Fruit fly (Drosophila melanogaster): ENCODE results near the gene MED10.

Gene MED10

DNA sequence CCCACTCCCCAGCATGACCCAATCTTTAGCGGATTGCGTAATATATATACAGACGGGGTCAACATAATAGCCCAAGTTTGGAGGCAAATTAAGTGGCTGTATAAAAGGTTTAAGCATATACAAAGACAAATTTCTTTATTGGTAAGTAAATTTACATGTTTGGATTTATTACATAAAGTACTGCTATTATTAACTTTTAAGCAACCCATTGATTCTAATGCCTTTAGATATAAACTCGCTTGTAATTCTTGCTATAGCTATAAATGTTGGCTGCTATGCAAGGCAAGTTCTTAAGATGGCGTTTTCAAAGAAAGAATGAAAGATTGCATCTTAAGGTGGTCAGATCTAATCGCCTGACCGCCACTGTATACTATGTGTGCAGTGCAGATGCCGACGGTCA lies 29.3 kb upstream of the MED10 start (continued):
- TF ChIP-seq NfI (GFP tag; optimal IDR thresholded peaks at IDR 0.05) (peak; percentile 42), tio (GFP tag; optimal IDR thresholded peaks at IDR 0.05) (peak; percentile 40), PHDP (tag; optimal IDR thresholded peaks at IDR 0.05) (peak; percentile 37), CG18619 (GFP tag; optimal IDR thresholded peaks at IDR 0.05) (peak; percentile 36), trh (GFP tag; optimal IDR thresholded peaks at IDR 0.05) (no peak), grau (tag; optimal IDR thresholded peaks at IDR 0.05) (peak; percentile 58), Drgx (GFP tag; IDR thresholded peaks at IDR 0.05) (no peak), dysf (GFP tag; IDR thresholded peaks at IDR 0.05) (peak; percentile 53; the same call in 2 of the 3 replicates), Sry-δ (GFP tag; optimal IDR thresholded peaks at IDR 0.05) (no peak), gem (tag; optimal IDR thresholded peaks at IDR 0.05) (peak; percentile 52), org-1 (GFP tag; optimal IDR thresholded peaks at IDR 0.05) (peak; percentile 38), Myb (GFP tag; optimal IDR thresholded peaks at IDR 0.05) (no peak), CG17186 (GFP tag; optimal IDR thresholded peaks at IDR 0.05) (no peak), az2 (GFP tag; optimal IDR thresholded peaks at IDR 0.05) (peak; percentile 10), CG7556 (GFP tag; optimal IDR thresholded peaks at IDR 0.05) (peak; percentile 55), Hey (tag; optimal IDR thresholded peaks at IDR 0.05) (no peak), tin (GFP tag; optimal IDR thresholded peaks at IDR 0.05) (peak; percentile 1), CG11695 (GFP tag; IDR thresholded peaks at IDR 0.05) (peak; percentile 51; the same call in 2 of the 3 replicates), Abd-B (GFP tag; optimal IDR thresholded peaks at IDR 0.05) (peak; percentile 48), Aef1 (GFP tag; IDR thresholded peaks at IDR 0.05) (0 out of 3 replicates have a peak, but pooled peaks have one; percentile 25), psq (GFP tag; optimal IDR thresholded peaks at IDR 0.05) (no peak), CG33557 (GFP tag; optimal IDR thresholded peaks at IDR 0.05) (no peak), Lpt (GFP tag; optimal IDR thresholded peaks at IDR 0.05) (no peak), slou (GFP tag; optimal IDR thresholded peaks at IDR 0.05) (no peak), Meics (GFP tag; optimal IDR thresholded peaks at IDR 0.05) (peak; percentile 63), CG9727 (GFP tag; optimal IDR thresholded peaks at IDR 0.05) (peak; percentile 51), hkb (optimal IDR thresholded peaks at IDR 0.05) (no peak), hkb (GFP tag; IDR thresholded peaks at IDR 0.05) (no peak), CG8281 (tag; optimal IDR thresholded peaks at IDR 0.05) (no peak), knrl (GFP tag; IDR thresholded peaks at IDR 0.05; ENCODE audit: partially characterized antibody) (no peak), ftz-f1 (GFP tag; optimal IDR thresholded peaks at IDR 0.05) (no peak), CG15269 (tag; optimal IDR thresholded peaks at IDR 0.05) (peak; percentile 45), dpn (GFP tag; optimal IDR thresholded peaks at IDR 0.05) (peak in 1 of 2 experiments; percentile 6), CG3847 (GFP tag; IDR thresholded peaks at IDR 0.05) (no peak), Atf-2 (GFP tag; optimal IDR thresholded peaks at IDR 0.05) (peak; percentile 33), Xbp1 (GFP tag; optimal IDR thresholded peaks at IDR 0.05) (peak; percentile 1), bcd (GFP tag; optimal IDR thresholded peaks at IDR 0.05) (peak; percentile 29), ac (GFP tag; optimal IDR thresholded peaks at IDR 0.05) (no peak), twi (tag; optimal IDR thresholded peaks at IDR 0.05) (no peak), CG12236 (GFP tag; optimal IDR thresholded peaks at IDR 0.05) (no peak), CG15514 (GFP tag; optimal IDR thresholded peaks at IDR 0.05) (peak; percentile 17), CG9797 (GFP tag; optimal IDR thresholded peaks at IDR 0.05) (no peak), run (tag; optimal IDR thresholded peaks at IDR 0.05) (no peak), YL-1 (GFP tag; optimal IDR thresholded peaks at IDR 0.05) (no peak), CG3281 (GFP tag; optimal IDR thresholded peaks at IDR 0.05) (peak; percentile 59), CG13123 (GFP tag; optimal IDR thresholded peaks at IDR 0.05) (no peak), Deaf1 (tag; optimal IDR thresholded peaks at IDR 0.05) (peak; percentile 9), CG13296 (GFP tag; optimal IDR thresholded peaks at IDR 0.05) (peak; percentile 62), gce (GFP tag; IDR thresholded peaks at IDR 0.05) (no peak), CG12104 (GFP tag; optimal IDR thresholded peaks at IDR 0.05) (no peak), CG17361 (GFP tag; IDR thresholded peaks at IDR 0.05) (peak; percentile 54; the same call in 2 of the 3 replicates), tgo (GFP tag; IDR thresholded peaks at IDR 0.05) (peak; percentile 37; the same call in 2 of the 3 replicates)

Data from whole organism, embryonic.